Worm (Caenorhabditis elegans) whole organism, young adult: ENCODE data around the gene srx-63.
A peak's percentile ranks its signal among the peaks of the same experiment; 100 is the strongest.

Experiments used
- F22D6.2 ChIP-seq: sonication (generic microtip); optimal IDR thresholded peaks from 2 replicates; lab custom pipeline; 2016; ENCODE audit warnings: mild to moderate bottlenecking, missing genetic modification characterization, missing compliant biosample characterization
- F49E8.2 ChIP-seq: sonication (generic microtip); optimal IDR thresholded peaks from 3 replicates; lab custom pipeline; 2017; ENCODE audit warnings: missing genetic modification characterization, mild to moderate bottlenecking, missing compliant biosample characterization, antibody characterized with exemption, moderate library complexity; ENCODE audit not compliant: insufficient read depth
- F52B5.7 ChIP-seq: sonication (generic microtip); optimal IDR thresholded peaks from 2 replicates; lab custom pipeline; 2016; ENCODE audit warnings: mild to moderate bottlenecking, missing genetic modification characterization, missing compliant biosample characterization
- F55B11.4 ChIP-seq: sonication (generic microtip); optimal IDR thresholded peaks from 2 replicates; lab custom pipeline; 2016; ENCODE audit warnings: missing compliant biosample characterization, missing genetic modification characterization, borderline replicate concordance; ENCODE audit not compliant: insufficient read depth
- F57A8.1 ChIP-seq: fragments of 200-800 bp; sonication (Bioruptor generic); optimal IDR thresholded peaks from 2 replicates; lab custom pipeline; 2018; ENCODE audit warnings: mild to moderate bottlenecking, missing genetic modification characterization, moderate library complexity, missing compliant biosample characterization
- T07F8.4 ChIP-seq: sonication (generic microtip); optimal IDR thresholded peaks from 2 replicates; lab custom pipeline; 2016; ENCODE audit warnings: mild to moderate bottlenecking, missing genetic modification characterization, moderate library complexity, missing compliant biosample characterization
- Y79H2A.3 ChIP-seq: fragments of 200-800 bp; sonication (Bioruptor generic); conservative IDR thresholded peaks from 2 replicates; pipeline ENCODE4 v1.3.6; 2022; ENCODE audit warnings: missing genetic modification reagents, missing genetic modification characterization, missing compliant biosample characterization
- ZK185.1 ChIP-seq: sonication (generic microtip); optimal IDR thresholded peaks from 2 replicates; lab custom pipeline; 2016; ENCODE audit warnings: mild to moderate bottlenecking, missing genetic modification characterization, missing compliant biosample characterization; ENCODE audit not compliant: poor library complexity, severe bottlenecking
- athp-1 ChIP-seq: sonication (generic microtip); optimal IDR thresholded peaks from 2 replicates; lab custom pipeline; 2017; ENCODE audit warnings: mild to moderate bottlenecking, missing genetic modification characterization, missing compliant biosample characterization
- attf-3 ChIP-seq: fragments of 200-800 bp; sonication (Bioruptor generic); conservative IDR thresholded peaks from 2 replicates; pipeline ENCODE4 v1.3.6; 2022; ENCODE audit warnings: missing genetic modification reagents, missing genetic modification characterization, missing compliant biosample characterization
- bed-2 ChIP-seq: fragments of 200-800 bp; sonication (Bioruptor generic); IDR thresholded peaks from 2 replicates; pipeline ENCODE4 v1.3.6; 2022; ENCODE audit warnings: missing genetic modification reagents, missing genetic modification characterization, missing compliant biosample characterization
- ccch-3 ChIP-seq: fragments of 200-800 bp; sonication (Bioruptor generic); optimal IDR thresholded peaks from 2 replicates; lab custom pipeline; 2018; ENCODE audit warnings: mild to moderate bottlenecking, missing genetic modification characterization, missing compliant biosample characterization
- cebp-1 ChIP-seq, 2 experiments: fragments of 200-800 bp in 1 of 2; sonication (Bioruptor generic) in 1 of 2; sonication (generic microtip) in 1 of 2; IDR thresholded peaks in 1 of 2; optimal IDR thresholded peaks in 1 of 2; 2 replicates each; pipeline versions ENCODE4 v1.3.6 to Lab custom; 2017 to 2022; ENCODE audit warnings: missing compliant biosample characterization in 2 of 2, missing genetic modification characterization in 2 of 2, mild to moderate bottlenecking in 1 of 2, missing genetic modification reagents in 1 of 2, moderate library complexity in 1 of 2
- ceh-91 ChIP-seq: fragments of 200-800 bp; sonication (Bioruptor generic); IDR thresholded peaks from 2 replicates; pipeline ENCODE4 v1.3.6; 2022; ENCODE audit warnings: missing genetic modification reagents, missing genetic modification characterization, missing compliant biosample characterization
- efl-1 ChIP-seq: fragments of 150-350 bp; optimal IDR thresholded peaks from 2 replicates; lab custom pipeline; 2014; ENCODE audit warnings: missing biosample characterization, missing genetic modification reagents, missing genetic modification characterization
- egl-18 ChIP-seq: fragments of 200-800 bp; sonication (Bioruptor generic); IDR thresholded peaks from 2 replicates; pipeline ENCODE4 v1.3.6; 2022; ENCODE audit warnings: missing genetic modification reagents, missing genetic modification characterization, missing compliant biosample characterization
- ekl-4 ChIP-seq: fragments of 200-800 bp; sonication (Bioruptor generic); IDR thresholded peaks from 2 replicates; pipeline ENCODE4 v1.3.6; 2022; ENCODE audit warnings: missing genetic modification reagents, missing genetic modification characterization, missing compliant biosample characterization
- ets-4 ChIP-seq: fragments of 200-800 bp; sonication (Bioruptor generic); optimal IDR thresholded peaks from 2 replicates; lab custom pipeline; 2018; ENCODE audit warnings: mild to moderate bottlenecking, missing genetic modification characterization, missing compliant biosample characterization
- hmg-20 ChIP-seq: fragments of 200-800 bp; sonication (Bioruptor generic); IDR thresholded peaks from 2 replicates; pipeline ENCODE4 v1.3.6; 2022; ENCODE audit warnings: missing genetic modification reagents, missing genetic modification characterization, missing compliant biosample characterization
- hrde-1 ChIP-seq: sonication (generic microtip); optimal IDR thresholded peaks from 2 replicates; lab custom pipeline; 2016; ENCODE audit warnings: missing genetic modification characterization, mild to moderate bottlenecking, missing compliant biosample characterization, moderate library complexity, missing genotype, missing genetic modification reagents, borderline replicate concordance
- lin-54 ChIP-seq: fragments of 200-800 bp; sonication (Bioruptor generic); optimal IDR thresholded peaks from 2 replicates; lab custom pipeline; 2018; ENCODE audit warnings: mild to moderate bottlenecking, missing genetic modification characterization, missing compliant biosample characterization
- lsl-1 ChIP-seq: fragments of 200-800 bp; sonication (Bioruptor generic); optimal IDR thresholded peaks from 2 replicates; lab custom pipeline; 2018; ENCODE audit warnings: mild to moderate bottlenecking, missing genetic modification characterization, moderate library complexity, missing compliant biosample characterization
- madf-3 ChIP-seq: fragments of 200-800 bp; sonication (Bioruptor generic); IDR thresholded peaks from 2 replicates; pipeline ENCODE4 v1.3.6; 2022; ENCODE audit warnings: missing genetic modification reagents, missing genetic modification characterization, missing compliant biosample characterization
- madf-6 ChIP-seq: fragments of 200-800 bp; sonication (Bioruptor generic); IDR thresholded peaks from 2 replicates; pipeline ENCODE4 v1.3.6; 2022; ENCODE audit warnings: missing genetic modification reagents, missing genetic modification characterization, missing compliant biosample characterization
- mes-4 ChIP-seq: sonication (generic microtip); optimal IDR thresholded peaks from 2 replicates; lab custom pipeline; 2016; ENCODE audit warnings: missing genotype, missing genetic modification characterization, missing compliant biosample characterization
- nhr-120 ChIP-seq: fragments of 200-800 bp; sonication (Bioruptor generic); IDR thresholded peaks from 2 replicates; pipeline ENCODE4 v1.3.6; 2022; ENCODE audit warnings: missing genetic modification characterization, missing compliant biosample characterization
- sdz-38 ChIP-seq: sonication (generic microtip); optimal IDR thresholded peaks from 2 replicates; lab custom pipeline; 2016; ENCODE audit warnings: missing genotype, missing genetic modification characterization, missing compliant biosample characterization
- snpc-4 ChIP-seq, 5 experiments: fragments of 150-350 bp in 1 of 5; sonication (generic microtip) in 4 of 5; optimal IDR thresholded peaks; 2 replicates each; lab custom pipeline; 2014 to 2018; ENCODE audit warnings: missing genetic modification characterization in 5 of 5, missing biosample characterization in 3 of 5, antibody characterized with exemption in 2 of 5, mild to moderate bottlenecking in 2 of 5, missing compliant biosample characterization in 2 of 5, missing genotype in 2 of 5, moderate library complexity in 2 of 5, missing genetic modification reagents in 1 of 5
- somi-1 ChIP-seq: fragments of 200-800 bp; sonication (Bioruptor generic); optimal IDR thresholded peaks from 2 replicates; lab custom pipeline; 2018; ENCODE audit warnings: mild to moderate bottlenecking, missing genetic modification characterization, missing compliant biosample characterization
- tbp1 ChIP-seq: fragments of 200-800 bp; sonication (Bioruptor generic); optimal IDR thresholded peaks from 2 replicates; lab custom pipeline; 2018; ENCODE audit warnings: mild to moderate bottlenecking, missing genetic modification characterization, missing compliant biosample characterization
- ztf-3 ChIP-seq: fragments of 200-800 bp; sonication (Bioruptor generic); optimal IDR thresholded peaks from 2 replicates; lab custom pipeline; 2018; ENCODE audit warnings: mild to moderate bottlenecking, missing genetic modification characterization, missing compliant biosample characterization

Gene srx-63

DNA sequence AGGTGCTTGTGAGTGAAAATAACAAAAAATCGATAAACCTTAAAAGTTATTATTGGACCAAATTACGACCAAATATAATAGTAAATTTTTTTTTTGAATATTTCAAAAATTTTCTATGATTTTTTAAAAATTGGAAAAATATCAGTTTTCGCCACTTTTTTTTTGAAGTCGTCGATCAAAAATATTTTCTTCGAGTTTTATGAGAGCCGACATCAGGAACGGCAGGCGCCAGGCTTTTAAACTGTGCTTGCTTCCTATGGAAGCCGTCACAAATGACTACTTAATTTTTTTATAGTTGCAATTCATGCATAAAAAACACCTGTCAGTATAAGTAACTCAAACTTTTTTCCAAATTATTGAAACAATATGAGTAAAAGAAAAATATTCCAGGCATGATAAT is 28.0 kb upstream of the srx-63 start:
- TF ChIP-seq ccch-3 (GFP tag; lab: Kevin White, UChicago) (no peak), madf-6 (GFP tag; lab: Robert Waterston, UW) (no peak), efl-1 (GFP tag; lab: Kevin White, UChicago) (no peak), sdz-38 (tag; lab: Kevin White, UChicago) (no peak), somi-1 (GFP tag; lab: Kevin White, UChicago) (no peak)

DNA sequence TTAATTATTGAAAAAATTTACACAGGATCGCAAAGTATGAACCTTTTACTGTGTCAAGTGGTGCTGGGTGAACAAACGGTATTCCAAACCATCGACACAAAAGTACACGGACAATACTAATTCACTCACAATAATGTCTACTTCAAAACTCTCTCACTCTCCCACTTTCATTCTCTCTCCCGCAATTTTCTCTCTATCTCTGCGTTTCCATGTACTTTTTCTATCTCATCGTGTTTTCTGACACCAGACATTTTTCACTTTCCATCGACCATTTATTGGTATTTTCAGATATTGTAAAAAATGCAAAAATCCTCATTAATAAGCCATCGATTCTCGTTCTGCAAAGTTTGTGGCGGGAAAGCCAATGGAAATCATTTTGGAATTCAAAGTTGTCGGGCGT is 25.6 kb upstream of the srx-63 start, which contains the start of gene nhr-156:
nhr-156 (plus strand) TSS at position 266 of the 400 bp plus-strand sequence.
- TF ChIP-seq mes-4 (tag; lab: Kevin White, UChicago) (no peak), hmg-20 (GFP tag; lab: Robert Waterston, UW) (no peak), tbp1 (no peak), hrde-1 (no peak), bed-2 (GFP tag; lab: Robert Waterston, UW) (no peak), cebp-1 (GFP tag; IDR thresholded peaks at IDR 0.05; lab: Robert Waterston, UW) (no peak), cebp-1 (tag; optimal IDR thresholded peaks at IDR 0.05; lab: Kevin White, UChicago) (no peak), madf-3 (GFP tag; lab: Robert Waterston, UW) (no peak), T07F8.4 (no peak), F57A8.1 (GFP tag; lab: Kevin White, UChicago) (no peak), lin-54 (GFP tag; lab: Kevin White, UChicago) (no peak)

DNA sequence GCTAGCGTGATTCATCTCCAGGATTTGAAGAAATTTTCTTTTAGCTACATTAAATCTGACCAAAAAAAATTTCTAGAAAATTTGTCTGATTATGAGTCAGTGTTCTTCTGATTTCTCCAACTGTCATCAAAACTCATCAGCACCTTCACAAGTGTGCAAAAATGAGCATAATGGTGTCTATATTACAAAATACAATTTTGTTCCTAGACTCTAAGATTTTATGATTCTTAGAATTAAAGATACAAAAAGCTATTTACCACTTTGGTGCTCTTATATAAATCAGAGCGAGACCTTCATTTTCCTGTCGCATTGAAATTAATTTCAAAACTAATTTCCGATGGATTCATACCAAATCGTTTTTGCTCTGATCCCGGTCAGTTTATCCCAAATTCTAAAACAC is 19.0 kb upstream of the srx-63 start, which contains the start of gene srx-68:
srx-68 (plus strand) TSS at position 301 of the 400 bp plus-strand sequence.
- TF ChIP-seq F55B11.4, result no peak
- no peak for TF ChIP-seq attf-3 (GFP tag; lab: Robert Waterston, UW)
- TF ChIP-seq hrde-1, result no peak
- TF ChIP-seq ZK185.1 (tag; lab: Kevin White, UChicago), result no peak
- TF ChIP-seq hmg-20 (GFP tag; lab: Robert Waterston, UW), result no peak
- TF ChIP-seq athp-1 (tag; lab: Kevin White, UChicago), result no peak
- no peak for TF ChIP-seq ceh-91 (GFP tag; lab: Robert Waterston, UW)
- TF ChIP-seq Y79H2A.3 (GFP tag; lab: Robert Waterston, UW), result no peak

DNA sequence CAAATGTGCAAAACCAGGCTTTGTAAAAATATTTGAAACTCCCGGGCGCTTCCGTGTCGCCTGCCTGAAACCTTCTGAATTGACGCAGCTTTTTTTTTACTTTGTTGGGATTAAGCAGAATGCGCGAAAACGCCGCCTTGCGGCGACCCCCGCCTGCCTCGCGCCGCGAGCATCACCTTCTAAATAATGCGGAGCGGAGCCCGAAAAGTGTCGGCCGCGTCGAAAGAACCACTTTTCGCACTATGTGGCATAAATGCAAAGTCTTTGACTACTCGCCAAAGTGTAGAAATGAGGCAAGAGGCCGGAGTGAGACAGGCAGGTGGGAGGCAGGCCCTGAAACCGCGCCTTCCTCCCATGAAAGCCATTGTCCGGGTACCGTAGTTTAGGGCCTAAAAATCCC is 18.3 kb upstream of the srx-63 start:
- TF ChIP-seq snpc-4 (GFP tag; optimal IDR thresholded peaks at IDR 0.05; lab: Kevin White, UChicago) (no peak), snpc-4 (tag; optimal IDR thresholded peaks at IDR 0.05; lab: Kevin White, UChicago) (peak in 2 of 4 experiments; percentile 60 to 79), nhr-120 (0 out of 2 replicates have a peak, but pooled peaks have one; percentile 38), ztf-3 (no peak)
- TF ChIP-seq, all 124 proteins: peak for 2

DNA sequence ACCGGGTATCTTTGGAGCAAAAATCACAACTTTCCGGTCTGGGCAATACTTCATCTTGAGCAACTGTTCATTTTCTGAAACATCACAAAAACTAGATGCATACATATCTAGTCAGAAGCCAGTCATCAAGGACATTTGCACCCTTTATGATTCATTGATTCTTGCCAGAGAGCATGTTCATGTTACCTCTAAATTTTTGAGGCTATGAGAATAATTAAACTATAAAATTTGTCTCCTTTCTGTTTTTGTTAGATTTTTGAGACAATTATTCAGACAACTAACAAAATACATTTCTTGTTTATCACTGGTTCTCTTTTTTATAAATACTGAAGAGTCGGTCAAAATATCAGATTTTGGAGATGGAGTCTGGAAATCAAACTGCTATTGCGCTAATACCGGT is 14.9 kb upstream of the srx-63 start, which contains the start of gene srx-67:
srx-67 (plus strand) TSS at position 301 of the 400 bp plus-strand sequence.
- no peak for TF ChIP-seq ets-4 (GFP tag; lab: Kevin White, UChicago)
- no peak for TF ChIP-seq egl-18
- no peak for TF ChIP-seq F22D6.2 (tag; lab: Kevin White, UChicago)
- TF ChIP-seq ekl-4 (GFP tag; lab: Robert Waterston, UW), result no peak
- TF ChIP-seq ZK185.1 (tag; lab: Kevin White, UChicago), result no peak
- no peak for TF ChIP-seq lsl-1
- no peak for TF ChIP-seq F49E8.2
- no peak for TF ChIP-seq F52B5.7 (tag; lab: Kevin White, UChicago)
